Worm (Caenorhabditis elegans) whole organism, midembryonic: Measurements from ENCODE around the gene mboa-2.

Source experiments
- flt-1 ChIP-seq: fragments of 200-800 bp; sonication (Bioruptor generic); IDR thresholded peaks from 2 replicates; pipeline ENCODE4 v1.3.6; 2022; ENCODE audit warnings: missing genetic modification characterization, missing compliant biosample characterization
- klf-2 ChIP-seq: fragments of 200-800 bp; sonication (Bioruptor generic); conservative IDR thresholded peaks from 2 replicates; pipeline ENCODE4 v1.3.6; 2022; ENCODE audit warnings: missing genetic modification reagents, missing genetic modification characterization, missing compliant biosample characterization
- med-1 ChIP-seq: sonication (generic microtip); optimal IDR thresholded peaks from 2 replicates; lab custom pipeline; 2017; ENCODE audit warnings: missing genetic modification characterization, mild to moderate bottlenecking, missing compliant biosample characterization, antibody characterized with exemption, missing genetic modification reagents; ENCODE audit not compliant: insufficient read depth
- tab-1 ChIP-seq: fragments of 200-800 bp; sonication (Bioruptor generic); IDR thresholded peaks from 2 replicates; pipeline ENCODE4 v1.3.6; 2022; ENCODE audit warnings: missing genetic modification characterization, missing compliant biosample characterization
- ztf-23 ChIP-seq: fragments of 200-800 bp; sonication (Bioruptor generic); IDR thresholded peaks from 2 replicates; pipeline ENCODE4 v1.3.6; 2022; ENCODE audit warnings: missing genetic modification reagents, missing genetic modification characterization, missing compliant biosample characterization
- ztf-29 ChIP-seq: fragments of 200-800 bp; sonication (Bioruptor generic); IDR thresholded peaks from 2 replicates; pipeline ENCODE4 v1.3.6; 2022; ENCODE audit warnings: missing genetic modification reagents, missing genetic modification characterization, missing compliant biosample characterization

ce11 chrV:11119294-11119755 is 3.0 kb downstream of the mboa-2 start, which contains the start of gene scb-1:
- no peak for TF ChIP-seq flt-1 (GFP tag; lab: Robert Waterston, UW)
- no peak for TF ChIP-seq ztf-29 (GFP tag; lab: Robert Waterston, UW)
- TF ChIP-seq tab-1 (GFP tag; lab: Robert Waterston, UW), result no peak
- TF ChIP-seq klf-2, result no peak
- no peak for TF ChIP-seq med-1
- TF ChIP-seq ztf-23, result no peak
